Worm (Caenorhabditis elegans): ENCODE measurements around the gene C27C12.1.

The C27C12.1 gene

ce11 chrX:14853712-14854217 lies at the start of gene C27C12.1, which contains the start of gene C27C12.4:
Gene C27C12.1, minus strand, starts transcription at chrX:14853762.
Gene C27C12.4, plus strand, starts transcription at chrX:14854086.
- TF ChIP-seq klf-2 (GFP tag; conservative IDR thresholded peaks at IDR 0.05) (no peak), cog-1 (tag; optimal IDR thresholded peaks at IDR 0.05) (peak; percentile 84), tab-1 (GFP tag; IDR thresholded peaks at IDR 0.05) (no peak), ref-1 (GFP tag; conservative IDR thresholded peaks at IDR 0.05) (no peak), ztf-29 (GFP tag; IDR thresholded peaks at IDR 0.05) (no peak), med-1 (GFP tag; optimal IDR thresholded peaks at IDR 0.05; ENCODE audit: insufficient read depth) (no peak), flt-1 (GFP tag; IDR thresholded peaks at IDR 0.05) (peak; percentile 77), T22C8.4 (GFP tag; IDR thresholded peaks at IDR 0.05) (no peak), ztf-23 (GFP tag; IDR thresholded peaks at IDR 0.05) (no peak; the same call in 1 of the 2 replicates)

ce11 chrX:14900487-14900886 lies 46.9 kb upstream of the C27C12.1 start:
- TF ChIP-seq ref-1 (GFP tag; conservative IDR thresholded peaks at IDR 0.05) (no peak), klf-2 (GFP tag; conservative IDR thresholded peaks at IDR 0.05) (no peak)

- no peak for TF ChIP-seq ztf-23 (GFP tag; IDR thresholded peaks at IDR 0.05)
Observed at ce11 chrX:14898205-14898604, 44.6 kb upstream of the C27C12.1 start, which contains the start of gene lips-8. Gene lips-8, plus strand, starts transcription at chrX:14898505.

ce11 chrX:14897192-14897591 lies 43.6 kb upstream of the C27C12.1 start:
- TF ChIP-seq ztf-23 (GFP tag; IDR thresholded peaks at IDR 0.05), result no peak
- no peak for TF ChIP-seq cog-1 (tag; optimal IDR thresholded peaks at IDR 0.05)
- no peak for TF ChIP-seq ref-1 (GFP tag; conservative IDR thresholded peaks at IDR 0.05)
- no peak for TF ChIP-seq med-1 (GFP tag; optimal IDR thresholded peaks at IDR 0.05; ENCODE audit: insufficient read depth)
- TF ChIP-seq ztf-29 (GFP tag; IDR thresholded peaks at IDR 0.05), result no peak

ce11 chrX:14894845-14895244 lies 41.3 kb upstream of the C27C12.1 start, which contains the start of gene nac-1:
Gene nac-1, plus strand, starts transcription at chrX:14895145.
- TF ChIP-seq tab-1 (GFP tag; IDR thresholded peaks at IDR 0.05) (no peak), ref-1 (GFP tag; conservative IDR thresholded peaks at IDR 0.05) (no peak), ztf-29 (GFP tag; IDR thresholded peaks at IDR 0.05) (no peak), T22C8.4 (GFP tag; IDR thresholded peaks at IDR 0.05) (no peak), cog-1 (tag; optimal IDR thresholded peaks at IDR 0.05) (no peak), med-1 (GFP tag; optimal IDR thresholded peaks at IDR 0.05; ENCODE audit: insufficient read depth) (no peak), ztf-23 (GFP tag; IDR thresholded peaks at IDR 0.05) (no peak), flt-1 (GFP tag; IDR thresholded peaks at IDR 0.05) (no peak), klf-2 (GFP tag; conservative IDR thresholded peaks at IDR 0.05) (no peak)

ce11 chrX:14894380-14894779 lies 40.8 kb upstream of the C27C12.1 start:
- TF ChIP-seq T22C8.4 (GFP tag; IDR thresholded peaks at IDR 0.05), result no peak
- TF ChIP-seq klf-2 (GFP tag; conservative IDR thresholded peaks at IDR 0.05), result no peak
- no peak for TF ChIP-seq med-1 (GFP tag; optimal IDR thresholded peaks at IDR 0.05; ENCODE audit: insufficient read depth)
- no peak for TF ChIP-seq ref-1 (GFP tag; conservative IDR thresholded peaks at IDR 0.05)
- TF ChIP-seq flt-1 (GFP tag; IDR thresholded peaks at IDR 0.05), result no peak
- no peak for TF ChIP-seq ztf-29 (GFP tag; IDR thresholded peaks at IDR 0.05)
- no peak for TF ChIP-seq tab-1 (GFP tag; IDR thresholded peaks at IDR 0.05)
- TF ChIP-seq cog-1 (tag; optimal IDR thresholded peaks at IDR 0.05), result no peak

ce11 chrX:14888188-14888587 lies 34.6 kb upstream of the C27C12.1 start, which contains the start of gene daf-6:
Gene daf-6, plus strand, starts transcription at chrX:14888488.
- TF ChIP-seq ztf-29 (GFP tag; IDR thresholded peaks at IDR 0.05) (no peak), ztf-23 (GFP tag; IDR thresholded peaks at IDR 0.05) (no peak), tab-1 (GFP tag; IDR thresholded peaks at IDR 0.05) (no peak), T22C8.4 (GFP tag; IDR thresholded peaks at IDR 0.05) (no peak), klf-2 (GFP tag; conservative IDR thresholded peaks at IDR 0.05) (no peak), flt-1 (GFP tag; IDR thresholded peaks at IDR 0.05) (no peak), ref-1 (GFP tag; conservative IDR thresholded peaks at IDR 0.05) (no peak), cog-1 (tag; optimal IDR thresholded peaks at IDR 0.05) (no peak), med-1 (GFP tag; optimal IDR thresholded peaks at IDR 0.05; ENCODE audit: insufficient read depth) (no peak)

ce11 chrX:14885855-14886254 lies 32.3 kb upstream of the C27C12.1 start:
- TF ChIP-seq med-1 (GFP tag; optimal IDR thresholded peaks at IDR 0.05; ENCODE audit: insufficient read depth), result no peak
- no peak for TF ChIP-seq tab-1 (GFP tag; IDR thresholded peaks at IDR 0.05)
- no peak for TF ChIP-seq klf-2 (GFP tag; conservative IDR thresholded peaks at IDR 0.05)
- TF ChIP-seq ref-1 (GFP tag; conservative IDR thresholded peaks at IDR 0.05), result no peak
- TF ChIP-seq cog-1 (tag; optimal IDR thresholded peaks at IDR 0.05), result no peak
- TF ChIP-seq flt-1 (GFP tag; IDR thresholded peaks at IDR 0.05), result no peak
- TF ChIP-seq T22C8.4 (GFP tag; IDR thresholded peaks at IDR 0.05), result no peak
- no peak for TF ChIP-seq ztf-23 (GFP tag; IDR thresholded peaks at IDR 0.05)
- TF ChIP-seq ztf-29 (GFP tag; IDR thresholded peaks at IDR 0.05), result no peak

- no peak for TF ChIP-seq ref-1 (GFP tag; conservative IDR thresholded peaks at IDR 0.05)
- TF ChIP-seq flt-1 (GFP tag; IDR thresholded peaks at IDR 0.05), result no peak
- no peak for TF ChIP-seq ztf-23 (GFP tag; IDR thresholded peaks at IDR 0.05)
- TF ChIP-seq cog-1 (tag; optimal IDR thresholded peaks at IDR 0.05), result no peak
- no peak for TF ChIP-seq klf-2 (GFP tag; conservative IDR thresholded peaks at IDR 0.05)
- TF ChIP-seq T22C8.4 (GFP tag; IDR thresholded peaks at IDR 0.05), result no peak
- TF ChIP-seq ztf-29 (GFP tag; IDR thresholded peaks at IDR 0.05), result no peak
- TF ChIP-seq med-1 (GFP tag; optimal IDR thresholded peaks at IDR 0.05; ENCODE audit: insufficient read depth), result no peak
- TF ChIP-seq tab-1 (GFP tag; IDR thresholded peaks at IDR 0.05), result no peak
Observed at ce11 chrX:14881119-14881518, 27.6 kb upstream of the C27C12.1 start, which contains the start of gene flp-8. Gene flp-8, plus strand, starts transcription at chrX:14881419.

ce11 chrX:14877691-14878090 lies 24.1 kb upstream of the C27C12.1 start:
- TF ChIP-seq ztf-29 (GFP tag; IDR thresholded peaks at IDR 0.05), result no peak
- no peak for TF ChIP-seq tab-1 (GFP tag; IDR thresholded peaks at IDR 0.05)
- no peak for TF ChIP-seq ref-1 (GFP tag; conservative IDR thresholded peaks at IDR 0.05)
- TF ChIP-seq flt-1 (GFP tag; IDR thresholded peaks at IDR 0.05), result no peak
- no peak for TF ChIP-seq klf-2 (GFP tag; conservative IDR thresholded peaks at IDR 0.05)
- TF ChIP-seq cog-1 (tag; optimal IDR thresholded peaks at IDR 0.05), result no peak
- TF ChIP-seq ztf-23 (GFP tag; IDR thresholded peaks at IDR 0.05), result no peak
- no peak for TF ChIP-seq med-1 (GFP tag; optimal IDR thresholded peaks at IDR 0.05; ENCODE audit: insufficient read depth)
- TF ChIP-seq T22C8.4 (GFP tag; IDR thresholded peaks at IDR 0.05), result no peak
